Fruit fly (Drosophila melanogaster) whole organism, wandering third instar larva: ENCODE measurements around the gene Remo.

Source experiments
- CG9705 ChIP-seq: fragments of 200-800 bp; sonication (Bioruptor generic); optimal IDR thresholded peaks from 2 replicates; lab custom pipeline; 2018; ENCODE audit warnings: missing biosample characterization, mild to moderate bottlenecking, missing genetic modification characterization
- Jra ChIP-seq: sonication (Bioruptor generic); optimal IDR thresholded peaks from 2 replicates; lab custom pipeline; 2016; ENCODE audit warnings: missing biosample characterization, missing genetic modification characterization
- Mio ChIP-seq: sonication (Bioruptor generic); optimal IDR thresholded peaks from 2 replicates; lab custom pipeline; 2016; ENCODE audit warnings: missing biosample characterization, missing genetic modification characterization
- Myc ChIP-seq: fragments of >200 bp; optimal IDR thresholded peaks from 2 replicates; lab custom pipeline; 2017
- dsf ChIP-seq: sonication (Bioruptor generic); optimal IDR thresholded peaks from 2 replicates; lab custom pipeline; 2016; ENCODE audit warnings: missing biosample characterization, missing genetic modification characterization, borderline replicate concordance
- foxo ChIP-seq, 2 experiments: fragments of 200-800 bp; sonication (Bioruptor generic); optimal IDR thresholded peaks; 2 replicates in 1 of 2; 3 replicates in 1 of 2; lab custom pipeline; 2016 to 2017; ENCODE audit warnings: missing biosample characterization in 2 of 2, missing genetic modification characterization in 2 of 2
- psq ChIP-seq: fragments of 200-800 bp; sonication (Bioruptor generic); optimal IDR thresholded peaks from 3 replicates; lab custom pipeline; 2017; ENCODE audit warnings: missing biosample characterization, mild to moderate bottlenecking, missing genetic modification characterization, moderate library complexity
- usp ChIP-seq: fragments of >200 bp; optimal IDR thresholded peaks from 2 replicates; lab custom pipeline; 2017; ENCODE audit warnings: missing biosample characterization, missing genetic modification characterization

DNA sequence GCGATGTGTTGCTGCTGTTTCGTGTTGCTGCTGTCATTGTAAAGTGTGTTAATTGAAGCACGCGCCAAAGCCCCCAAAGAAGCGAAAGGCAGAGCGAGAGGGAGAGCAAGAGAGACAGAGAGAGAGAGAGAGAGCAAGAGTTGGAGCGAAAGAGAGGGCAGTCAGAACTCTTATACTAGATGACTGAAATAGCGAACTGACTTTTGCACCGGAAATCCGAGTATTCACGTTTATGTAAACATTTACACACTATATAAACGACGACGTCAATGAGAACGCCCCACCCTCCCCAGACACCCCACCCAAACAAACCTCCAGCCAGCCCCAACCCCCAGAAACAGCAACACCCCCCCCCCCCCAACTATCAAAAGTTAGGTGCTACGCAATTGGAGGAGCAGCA is 34.6 kb downstream of the Remo start:
- TF ChIP-seq foxo (GFP tag; optimal IDR thresholded peaks at IDR 0.05; lab: Kevin White, UChicago) (no peak), usp (GFP tag; lab: Kevin White, UChicago) (no peak), CG9705 (GFP tag; lab: Kevin White, UChicago) (no peak), dsf (no peak), Mio (GFP tag; lab: Kevin White, UChicago) (no peak), Jra (GFP tag; lab: Kevin White, UChicago) (no peak), psq (GFP tag; lab: Kevin White, UChicago) (no peak), Myc (lab: Kevin White, UChicago) (no peak)
